Fruit fly (Drosophila melanogaster) whole organism, embryonic: ENCODE data around the gene CG6149.
A peak's percentile ranks its signal among the peaks of the same experiment; 100 is the strongest.

Source experiments
- Adf1 ChIP-seq: fragments of 200-800 bp; sonication (Bioruptor generic); IDR thresholded peaks from 2 replicates; pipeline ENCODE4 v1.3.6; 2022; ENCODE audit warnings: missing biosample characterization, missing genetic modification characterization
- Antp ChIP-seq: fragments of 200-800 bp; sonication (Bioruptor generic); optimal IDR thresholded peaks from 3 replicates; lab custom pipeline; 2016; ENCODE audit warnings: missing biosample characterization, missing genetic modification characterization
- Bdp1 ChIP-seq: fragments of 200-800 bp; sonication (Bioruptor generic); optimal IDR thresholded peaks from 3 replicates; lab custom pipeline; 2016; ENCODE audit warnings: missing biosample characterization, missing genetic modification characterization
- BtbVII ChIP-seq: fragments of 200-800 bp; sonication (Bioruptor generic); optimal IDR thresholded peaks from 3 replicates; lab custom pipeline; 2017; ENCODE audit warnings: missing biosample characterization, mild to moderate bottlenecking, missing genetic modification characterization
- CG10267 ChIP-seq: fragments of 200-800 bp; sonication (Bioruptor generic); optimal IDR thresholded peaks from 2 replicates; lab custom pipeline; 2018; ENCODE audit warnings: missing biosample characterization, mild to moderate bottlenecking, missing genetic modification characterization, moderate library complexity
- CG10543 ChIP-seq: fragments of 200-800 bp; sonication (Bioruptor generic); optimal IDR thresholded peaks from 3 replicates; lab custom pipeline; 2017; ENCODE audit warnings: missing biosample characterization, mild to moderate bottlenecking, missing genetic modification characterization, moderate library complexity
- CG11723 ChIP-seq: fragments of 200-800 bp; sonication (Bioruptor generic); optimal IDR thresholded peaks from 2 replicates; lab custom pipeline; 2017; ENCODE audit warnings: missing biosample characterization, mild to moderate bottlenecking, missing genetic modification characterization
- CG12219 ChIP-seq: fragments of 200-800 bp; sonication (Bioruptor generic); optimal IDR thresholded peaks from 3 replicates; lab custom pipeline; 2018; ENCODE audit warnings: missing biosample characterization, mild to moderate bottlenecking, missing genetic modification characterization
- CG12236 ChIP-seq: fragments of 200-800 bp; sonication (Bioruptor generic); optimal IDR thresholded peaks from 2 replicates; lab custom pipeline; 2016; ENCODE audit warnings: missing biosample characterization, missing genetic modification characterization
- CG12391 ChIP-seq: fragments of 200-800 bp; sonication (Bioruptor generic); optimal IDR thresholded peaks from 3 replicates; lab custom pipeline; 2018; ENCODE audit warnings: missing biosample characterization, mild to moderate bottlenecking, missing genetic modification characterization, moderate library complexity
- CG12769 ChIP-seq: fragments of 200-800 bp; sonication (Bioruptor generic); optimal IDR thresholded peaks from 2 replicates; lab custom pipeline; 2019; ENCODE audit warnings: missing biosample characterization, mild to moderate bottlenecking, missing genetic modification characterization, moderate library complexity
- CG14441 ChIP-seq: fragments of 200-800 bp; sonication (Bioruptor generic); IDR thresholded peaks from 2 replicates; pipeline ENCODE4 v1.3.6; 2022; ENCODE audit warnings: missing biosample characterization, missing genetic modification characterization
- CG14965 ChIP-seq: fragments of 200-800 bp; sonication (Bioruptor generic); optimal IDR thresholded peaks from 2 replicates; lab custom pipeline; 2016; ENCODE audit warnings: missing biosample characterization, missing genetic modification characterization, borderline replicate concordance
- CG16863 ChIP-seq: fragments of 200-800 bp; sonication (Bioruptor generic); optimal IDR thresholded peaks from 3 replicates; lab custom pipeline; 2016; ENCODE audit warnings: missing biosample characterization, missing genetic modification characterization
- CG17328 ChIP-seq: fragments of 200-800 bp; sonication (Bioruptor generic); IDR thresholded peaks from 2 replicates; pipeline ENCODE4 v1.3.6; 2022; ENCODE audit warnings: missing biosample characterization, missing genetic modification characterization
- CG2199 ChIP-seq: fragments of 200-800 bp; sonication (Bioruptor generic); IDR thresholded peaks from 3 replicates; pipeline ENCODE4 v1.3.6; 2022; ENCODE audit warnings: missing biosample characterization, missing genetic modification characterization
- CG3726 ChIP-seq: fragments of 200-800 bp; sonication (Bioruptor generic); IDR thresholded peaks from 3 replicates; pipeline ENCODE4, ENCODE4 v1.3.6; 2022; ENCODE audit warnings: missing biosample characterization, missing genetic modification characterization
- CG4617 ChIP-seq: fragments of 200-800 bp; sonication (Bioruptor generic); optimal IDR thresholded peaks from 3 replicates; lab custom pipeline; 2016; ENCODE audit warnings: missing biosample characterization, missing genetic modification characterization, borderline replicate concordance
- CG6813 ChIP-seq: fragments of 200-800 bp; sonication (Bioruptor generic); optimal IDR thresholded peaks from 2 replicates; lab custom pipeline; 2017; ENCODE audit warnings: missing biosample characterization, missing genetic modification characterization, mild to moderate bottlenecking, moderate library complexity, missing genetic modification reagents
- CG7745 ChIP-seq: fragments of 200-800 bp; sonication (Bioruptor generic); optimal IDR thresholded peaks from 2 replicates; lab custom pipeline; 2018; ENCODE audit warnings: missing biosample characterization, mild to moderate bottlenecking, missing genetic modification characterization, moderate library complexity
- CG7928 ChIP-seq: fragments of 200-800 bp; sonication (Bioruptor generic); optimal IDR thresholded peaks from 2 replicates; lab custom pipeline; 2017; ENCODE audit warnings: missing biosample characterization, mild to moderate bottlenecking, missing genetic modification characterization
- CG8089 ChIP-seq: fragments of 200-800 bp; sonication (Bioruptor generic); optimal IDR thresholded peaks from 3 replicates; lab custom pipeline; 2016; ENCODE audit warnings: missing biosample characterization, missing genetic modification characterization
- D19B ChIP-seq: fragments of 200-800 bp; sonication (Bioruptor generic); optimal IDR thresholded peaks from 2 replicates; lab custom pipeline; 2017; ENCODE audit warnings: missing biosample characterization, mild to moderate bottlenecking, missing genetic modification characterization
- E2f1 ChIP-seq: fragments of 200-800 bp; sonication (Bioruptor generic); IDR thresholded peaks from 2 replicates; pipeline ENCODE4 v1.3.6; 2022; ENCODE audit warnings: missing biosample characterization, missing genetic modification characterization
- HLHmδ ChIP-seq: fragments of 200-800 bp; sonication (Bioruptor generic); optimal IDR thresholded peaks from 2 replicates; lab custom pipeline; 2018; ENCODE audit warnings: missing biosample characterization, mild to moderate bottlenecking, missing genetic modification characterization, moderate library complexity
- Hsf ChIP-seq: fragments of 200-800 bp; sonication (Bioruptor generic); optimal IDR thresholded peaks from 3 replicates; lab custom pipeline; 2016; ENCODE audit warnings: missing biosample characterization, missing genetic modification characterization
- NK7.1 ChIP-seq: fragments of 200-800 bp; sonication (Bioruptor generic); optimal IDR thresholded peaks from 3 replicates; lab custom pipeline; 2016; ENCODE audit warnings: missing biosample characterization, missing genetic modification characterization
- Spps ChIP-seq: fragments of 200-800 bp; sonication (Bioruptor generic); optimal IDR thresholded peaks from 2 replicates; lab custom pipeline; 2018; ENCODE audit warnings: missing biosample characterization, mild to moderate bottlenecking, missing genetic modification characterization
- Xrp1 ChIP-seq: fragments of 200-800 bp; sonication (Bioruptor generic); IDR thresholded peaks from 2 replicates; pipeline ENCODE4 v1.3.6; 2022; ENCODE audit warnings: missing biosample characterization, missing genetic modification characterization
- ab ChIP-seq: fragments of 200-800 bp; sonication (Bioruptor generic); optimal IDR thresholded peaks from 2 replicates; lab custom pipeline; 2016; ENCODE audit warnings: missing biosample characterization, missing genetic modification characterization
- ash1 ChIP-seq: fragments of 200-800 bp; sonication (Bioruptor generic); optimal IDR thresholded peaks from 2 replicates; lab custom pipeline; 2018; ENCODE audit warnings: missing biosample characterization, mild to moderate bottlenecking, missing genetic modification characterization
- bigmax ChIP-seq: fragments of 200-800 bp; sonication (Bioruptor generic); optimal IDR thresholded peaks from 2 replicates; lab custom pipeline; 2018; ENCODE audit warnings: missing biosample characterization, mild to moderate bottlenecking, missing genetic modification characterization
- br ChIP-seq: fragments of >200 bp; optimal IDR thresholded peaks from 2 replicates; lab custom pipeline; 2017
- cas ChIP-seq: fragments of 200-800 bp; sonication (Bioruptor generic); IDR thresholded peaks from 2 replicates; pipeline ENCODE4 v1.3.6; 2022; ENCODE audit warnings: missing biosample characterization, missing genetic modification characterization
- crol ChIP-seq: fragments of 200-800 bp; sonication (Bioruptor generic); IDR thresholded peaks from 2 replicates; pipeline ENCODE4 v1.3.6; 2022; ENCODE audit warnings: missing biosample characterization, missing genetic modification characterization
- da ChIP-seq: fragments of 200-800 bp; sonication (Bioruptor generic); optimal IDR thresholded peaks from 2 replicates; lab custom pipeline; 2016; ENCODE audit warnings: missing biosample characterization, missing genetic modification characterization
- dmrt99B ChIP-seq: fragments of 200-800 bp; sonication (Bioruptor generic); optimal IDR thresholded peaks from 2 replicates; lab custom pipeline; 2018; ENCODE audit warnings: missing biosample characterization, mild to moderate bottlenecking, missing genetic modification characterization, moderate library complexity
- ewg ChIP-seq: fragments of 200-800 bp; sonication (Bioruptor generic); optimal IDR thresholded peaks from 3 replicates; lab custom pipeline; 2017; ENCODE audit warnings: mild to moderate bottlenecking, missing biosample characterization, missing genetic modification reagents, missing genetic modification characterization
- gsb-n ChIP-seq: fragments of 200-800 bp; sonication (Bioruptor generic); optimal IDR thresholded peaks from 3 replicates; lab custom pipeline; 2018; ENCODE audit warnings: missing biosample characterization, mild to moderate bottlenecking, missing genetic modification characterization
- jumu ChIP-seq: fragments of 200-800 bp; sonication (Bioruptor generic); optimal IDR thresholded peaks from 3 replicates; lab custom pipeline; 2016; ENCODE audit warnings: missing biosample characterization, missing genetic modification characterization
- onecut ChIP-seq: fragments of 200-800 bp; sonication (Bioruptor generic); IDR thresholded peaks from 2 replicates; pipeline ENCODE4 v1.3.6; 2022; ENCODE audit warnings: missing biosample characterization, missing genetic modification characterization
- p53 ChIP-seq: fragments of 200-800 bp; sonication (Bioruptor generic); optimal IDR thresholded peaks from 2 replicates; lab custom pipeline; 2016; ENCODE audit warnings: missing biosample characterization, missing genetic modification characterization
- so ChIP-seq: fragments of 200-800 bp; sonication (Bioruptor generic); IDR thresholded peaks from 3 replicates; pipeline ENCODE4 v1.3.6; 2022; ENCODE audit warnings: missing biosample characterization, missing genetic modification characterization
- sug ChIP-seq: fragments of 200-800 bp; optimal IDR thresholded peaks from 2 replicates; lab custom pipeline; 2019; ENCODE audit warnings: missing biosample characterization, mild to moderate bottlenecking, missing genetic modification characterization, moderate library complexity
- unc-4 ChIP-seq: fragments of 200-800 bp; sonication (Bioruptor generic); IDR thresholded peaks from 2 replicates; pipeline ENCODE4 v1.3.6; 2022; ENCODE audit warnings: missing biosample characterization, missing genetic modification characterization; ENCODE audit not compliant: partially characterized antibody
- wdn ChIP-seq: fragments of 200-800 bp; sonication (Bioruptor generic); IDR thresholded peaks from 2 replicates; pipeline ENCODE4 v1.3.6; 2022; ENCODE audit warnings: missing biosample characterization, missing genetic modification characterization
- wor ChIP-seq: fragments of 200-800 bp; sonication (Bioruptor generic); IDR thresholded peaks from 2 replicates; pipeline ENCODE4 v1.3.6; 2022; ENCODE audit warnings: missing biosample characterization, missing genetic modification characterization
- yki ChIP-seq: fragments of >200 bp; optimal IDR thresholded peaks from 3 replicates; lab custom pipeline; 2018
- zen2 ChIP-seq: fragments of 200-800 bp; sonication (Bioruptor generic); IDR thresholded peaks from 3 replicates; pipeline ENCODE4 v1.3.6; 2022; ENCODE audit warnings: missing biosample characterization, missing genetic modification characterization; ENCODE audit not compliant: partially characterized antibody
- zfh2 ChIP-seq: fragments of 200-800 bp; sonication (Bioruptor generic); optimal IDR thresholded peaks from 2 replicates; lab custom pipeline; 2016; ENCODE audit warnings: missing biosample characterization, missing genetic modification characterization

Gene CG6149

DNA sequence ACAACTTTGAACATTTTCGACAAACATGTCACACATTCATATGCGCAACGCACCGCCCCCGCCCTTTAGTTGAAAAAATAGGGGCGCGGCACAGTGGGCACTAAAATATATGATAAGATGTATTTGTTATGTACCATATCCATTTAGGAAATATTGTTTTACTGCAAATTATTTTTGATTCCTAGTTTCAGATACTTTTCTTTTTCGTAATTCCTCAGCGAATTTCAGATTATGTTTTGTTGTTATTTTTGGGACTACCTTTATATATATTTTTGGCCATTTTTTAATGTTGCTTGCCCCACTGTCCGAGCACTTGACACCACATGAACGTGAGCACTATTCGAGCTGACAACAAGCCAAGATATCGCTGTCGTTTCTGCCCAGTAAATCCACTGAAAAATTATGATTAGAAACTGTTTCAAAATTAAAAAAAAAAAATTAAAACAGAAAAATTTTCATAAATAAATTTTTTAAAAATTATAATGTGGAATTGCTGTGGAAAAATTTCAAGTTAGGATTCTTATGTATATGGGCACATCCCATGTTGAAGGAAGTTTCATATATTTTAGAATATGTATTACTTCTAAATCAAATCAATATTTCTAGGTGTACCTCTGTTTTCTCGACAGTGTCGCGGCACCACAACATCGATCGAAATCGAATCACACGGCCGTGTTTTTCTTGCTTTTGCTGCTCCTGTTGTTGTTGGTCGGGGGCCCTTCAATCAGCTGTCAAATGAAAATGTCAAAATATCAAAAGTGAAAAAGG is 17.8 kb downstream of the CG6149 start (continued):
- TF ChIP-seq CG8089 (GFP tag; lab: Kevin White, UChicago) (peak; percentile 61), CG7928 (GFP tag; lab: Kevin White, UChicago) (peak; percentile 53), CG2199 (GFP tag; lab: Robert Waterston, UW) (no peak), crol (no peak), unc-4 (GFP tag; lab: Robert Waterston, UW) (no peak), BtbVII (peak; percentile 78), sug (peak; percentile 64), CG11723 (GFP tag; lab: Kevin White, UChicago) (peak; percentile 54), onecut (GFP tag; lab: Robert Waterston, UW) (peak; percentile 78), NK7.1 (GFP tag; lab: Kevin White, UChicago) (peak; percentile 20), wor (peak; percentile 87), Adf1 (GFP tag; lab: Robert Waterston, UW) (peak; percentile 72), CG10267 (peak; percentile 88), zfh2 (no peak), CG12236 (peak; percentile 35), Xrp1 (peak; percentile 94), p53 (no peak), CG3726 (GFP tag; lab: Robert Waterston, UW) (peak; percentile 61; the same call in 2 of the 3 replicates), zen2 (no peak), jumu (GFP tag; lab: Kevin White, UChicago) (peak; percentile 68), CG17328 (GFP tag; lab: Robert Waterston, UW) (peak; percentile 80), CG12391 (tag; lab: Kevin White, UChicago) (peak; percentile 95), CG12219 (peak; percentile 60), E2f1 (GFP tag; lab: Robert Waterston, UW) (peak; percentile 81), ewg (GFP tag; lab: Kevin White, UChicago) (peak; percentile 62), CG7745 (tag; lab: Kevin White, UChicago) (peak; percentile 3), D19B (GFP tag; lab: Kevin White, UChicago) (peak; percentile 49), CG10543 (GFP tag; lab: Kevin White, UChicago) (peak; percentile 90), yki (lab: Kevin White, UChicago) (no peak), ash1 (GFP tag; lab: Kevin White, UChicago) (no peak), dmrt99B (tag; lab: Kevin White, UChicago) (peak; percentile 92), Hsf (GFP tag; lab: Kevin White, UChicago) (peak; percentile 74), HLHmδ (GFP tag; lab: Kevin White, UChicago) (no peak), Bdp1 (GFP tag; lab: Kevin White, UChicago) (peak; percentile 55), CG16863 (GFP tag; lab: Kevin White, UChicago) (peak; percentile 73), CG4617 (GFP tag; lab: Kevin White, UChicago) (peak; percentile 9), CG12769 (tag; lab: Kevin White, UChicago) (no peak), bigmax (GFP tag; lab: Kevin White, UChicago) (no peak), wdn (GFP tag; lab: Robert Waterston, UW) (0 out of 2 replicates have a peak, but pooled peaks have one; percentile 14), CG14441 (GFP tag; lab: Robert Waterston, UW) (peak; percentile 91), ab (GFP tag; lab: Kevin White, UChicago) (peak; percentile 71), Spps (tag; lab: Kevin White, UChicago) (peak; percentile 74), so (GFP tag; lab: Robert Waterston, UW) (peak; percentile 90), CG6813 (GFP tag; lab: Kevin White, UChicago) (peak; percentile 59), Antp (GFP tag; lab: Kevin White, UChicago) (peak; percentile 68), CG14965 (GFP tag; lab: Kevin White, UChicago) (no peak), br (lab: Kevin White, UChicago) (no peak), gsb-n (tag; lab: Kevin White, UChicago) (peak; percentile 90), cas (peak; percentile 50; the same call in 1 of the 2 replicates), da (GFP tag; lab: Kevin White, UChicago) (peak; percentile 46)
